Worm (Caenorhabditis elegans) whole organism, young adult: ENCODE results near the gene C28H8.8.

Source experiments
- C06A6.2 ChIP-seq: fragments of 200-800 bp; sonication (Bioruptor generic); conservative IDR thresholded peaks from 2 replicates; pipeline ENCODE4 v1.3.6; 2022; ENCODE audit warnings: missing genetic modification characterization, missing compliant biosample characterization
- F55B11.4 ChIP-seq: sonication (generic microtip); optimal IDR thresholded peaks from 2 replicates; lab custom pipeline; 2016; ENCODE audit warnings: missing compliant biosample characterization, missing genetic modification characterization, borderline replicate concordance; ENCODE audit not compliant: insufficient read depth
- T26A5.8 ChIP-seq: sonication (generic microtip); optimal IDR thresholded peaks from 2 replicates; lab custom pipeline; 2016; ENCODE audit warnings: missing genetic modification characterization, missing compliant biosample characterization
- ama-1 ChIP-seq, 3 experiments: fragments of 150-350 bp in 1 of 3; sonication (generic microtip) in 2 of 3; optimal IDR thresholded peaks; 2 replicates each; lab custom pipeline; 2014 to 2018; ENCODE audit warnings: missing biosample characterization in 2 of 3, missing genetic modification characterization in 2 of 3, missing genetic modification reagents in 2 of 3
- bed-2 ChIP-seq: fragments of 200-800 bp; sonication (Bioruptor generic); IDR thresholded peaks from 2 replicates; pipeline ENCODE4 v1.3.6; 2022; ENCODE audit warnings: missing genetic modification reagents, missing genetic modification characterization, missing compliant biosample characterization
- ceh-79 ChIP-seq: sonication (generic microtip); optimal IDR thresholded peaks from 2 replicates; lab custom pipeline; 2017; ENCODE audit warnings: mild to moderate bottlenecking, missing genetic modification characterization, missing compliant biosample characterization
- gei-17 ChIP-seq: fragments of 200-800 bp; sonication (Bioruptor generic); optimal IDR thresholded peaks from 2 replicates; lab custom pipeline; 2018; ENCODE audit warnings: mild to moderate bottlenecking, missing genetic modification characterization, missing compliant biosample characterization
- him-1 ChIP-seq: sonication (generic microtip); optimal IDR thresholded peaks from 2 replicates; lab custom pipeline; 2016; ENCODE audit warnings: missing genotype, missing genetic modification reagents, missing genetic modification characterization, missing compliant biosample characterization
- let-526 ChIP-seq: fragments of 200-800 bp; sonication (Bioruptor generic); IDR thresholded peaks from 2 replicates; pipeline ENCODE4 v1.3.6; 2022; ENCODE audit warnings: missing genetic modification reagents, missing genetic modification characterization, missing compliant biosample characterization
- let-607 ChIP-seq, 2 experiments: fragments of 200-800 bp in 1 of 2; sonication (Bioruptor generic) in 1 of 2; sonication (generic microtip) in 1 of 2; optimal IDR thresholded peaks; 2 replicates each; lab custom pipeline; 2016 to 2018; ENCODE audit warnings: mild to moderate bottlenecking in 2 of 2, missing compliant biosample characterization in 2 of 2, missing genetic modification characterization in 2 of 2, moderate library complexity in 2 of 2, missing genotype in 1 of 2
- unc-130 ChIP-seq: sonication (generic microtip); optimal IDR thresholded peaks from 2 replicates; lab custom pipeline; 2016; ENCODE audit warnings: missing genetic modification reagents, missing genetic modification characterization, missing compliant biosample characterization

ce11 chrIII:5882823-5883222, 5.8 kb downstream of the C28H8.8 start, which contains the start of gene F01F1.14:
- TF ChIP-seq let-526 (GFP tag; lab: Robert Waterston, UW) (no peak), him-1 (tag; lab: Kevin White, UChicago) (no peak), bed-2 (GFP tag; lab: Robert Waterston, UW) (no peak), C06A6.2 (no peak), ama-1 (optimal IDR thresholded peaks at IDR 0.05; lab: Kevin White, UChicago) (no peak), ama-1 (GFP tag; optimal IDR thresholded peaks at IDR 0.05; lab: Kevin White, UChicago) (no peak), unc-130 (GFP tag; lab: Kevin White, UChicago) (no peak), T26A5.8 (tag; lab: Kevin White, UChicago) (no peak), ceh-79 (tag; lab: Kevin White, UChicago) (no peak), F55B11.4 (no peak), gei-17 (GFP tag; lab: Kevin White, UChicago) (no peak), let-607 (tag; optimal IDR thresholded peaks at IDR 0.05; lab: Kevin White, UChicago) (no peak)
